Worm (Caenorhabditis elegans) whole organism, L2 larva: ENCODE measurements around the gene otpl-8.

Experiments
- elt-3 ChIP-seq: sonication (generic microtip); optimal IDR thresholded peaks from 2 replicates; lab custom pipeline; 2017; ENCODE audit warnings: missing biosample characterization, missing genetic modification characterization
- lin-39 ChIP-seq: fragments of 150-350 bp; optimal IDR thresholded peaks from 2 replicates; lab custom pipeline; 2014; ENCODE audit warnings: missing biosample characterization, missing genetic modification reagents, missing genetic modification characterization
- lsy-2 ChIP-seq, 2 experiments: fragments of 150-350 bp in 1 of 2; sonication (generic microtip) in 1 of 2; optimal IDR thresholded peaks; 2 replicates each; lab custom pipeline; 2014 to 2017; ENCODE audit warnings: missing biosample characterization in 2 of 2, missing genetic modification characterization in 2 of 2
- nhr-12 ChIP-seq: fragments of 150-350 bp; optimal IDR thresholded peaks from 2 replicates; lab custom pipeline; 2014; ENCODE audit warnings: missing biosample characterization, missing genetic modification characterization
- zag-1 ChIP-seq: fragments of 150-350 bp; optimal IDR thresholded peaks from 2 replicates; lab custom pipeline; 2014; ENCODE audit warnings: missing biosample characterization, missing genetic modification characterization
- ztf-11 ChIP-seq: sonication (generic microtip); optimal IDR thresholded peaks from 2 replicates; lab custom pipeline; 2017; ENCODE audit warnings: missing biosample characterization, missing genetic modification characterization

ce11 chrX:12282911-12283310 lies 12.2 kb upstream of the otpl-8 start, which contains the start of gene C04B4.2:
- no peak for TF ChIP-seq lin-39 (tag; lab: Kevin White, UChicago)
- TF ChIP-seq elt-3, result no peak
- no peak for TF ChIP-seq nhr-12 (tag; lab: Kevin White, UChicago)
- no peak for TF ChIP-seq ztf-11 (tag; lab: Kevin White, UChicago)
- no peak for TF ChIP-seq lsy-2 (tag; optimal IDR thresholded peaks at IDR 0.05; lab: Kevin White, UChicago)
- TF ChIP-seq zag-1 (tag; lab: Kevin White, UChicago), result no peak
